Worm (Caenorhabditis elegans) whole organism, L3 larva: ENCODE measurements around the gene mans-2.

Experiments used
- R02D3.7 ChIP-seq: fragments of 150-350 bp; optimal IDR thresholded peaks from 2 replicates; lab custom pipeline; 2014; ENCODE audit warnings: missing biosample characterization, missing genetic modification characterization
- ZK546.5 ChIP-seq: sonication (generic microtip); optimal IDR thresholded peaks from 2 replicates; lab custom pipeline; 2017; ENCODE audit warnings: missing biosample characterization, missing genetic modification characterization
- aly-2 ChIP-seq: fragments of 150-350 bp; optimal IDR thresholded peaks from 2 replicates; lab custom pipeline; 2014; ENCODE audit warnings: missing biosample characterization, missing genetic modification characterization
- ama-1 ChIP-seq: fragments of 150-350 bp; optimal IDR thresholded peaks from 2 replicates; lab custom pipeline; 2018
- ceh-28 ChIP-seq: fragments of 150-350 bp; optimal IDR thresholded peaks from 2 replicates; lab custom pipeline; 2014; ENCODE audit warnings: missing biosample characterization, missing genetic modification reagents, missing genetic modification characterization
- ceh-82 ChIP-seq: fragments of 150-350 bp; optimal IDR thresholded peaks from 2 replicates; lab custom pipeline; 2014; ENCODE audit warnings: missing biosample characterization, missing genetic modification characterization
- ceh-9 ChIP-seq: sonication (generic microtip); optimal IDR thresholded peaks from 2 replicates; lab custom pipeline; 2018; ENCODE audit warnings: missing biosample characterization, missing genetic modification characterization
- egl-27 ChIP-seq: sonication (generic microtip); optimal IDR thresholded peaks from 4 replicates; lab custom pipeline; 2017; ENCODE audit warnings: missing biosample characterization, missing genetic modification reagents, missing genetic modification characterization
- egl-5 ChIP-seq: fragments of 150-350 bp; optimal IDR thresholded peaks from 2 replicates; lab custom pipeline; 2017; ENCODE audit warnings: missing biosample characterization, missing genetic modification reagents, missing genetic modification characterization, inconsistent platforms
- elt-1 ChIP-seq: fragments of 150-350 bp; optimal IDR thresholded peaks from 2 replicates; lab custom pipeline; 2014; ENCODE audit warnings: missing biosample characterization, missing genetic modification characterization
- elt-2 ChIP-seq: sonication (generic microtip); optimal IDR thresholded peaks from 2 replicates; lab custom pipeline; 2016; ENCODE audit warnings: missing genetic modification reagents, mild to moderate bottlenecking, missing genetic modification characterization, missing compliant biosample characterization
- eor-1 ChIP-seq, 2 experiments: fragments of 150-350 bp; optimal IDR thresholded peaks; 2 replicates each; lab custom pipeline; 2014 to 2018; ENCODE audit warnings: missing biosample characterization in 2 of 2, missing genetic modification characterization in 2 of 2
- fkh-10 ChIP-seq: sonication (generic microtip); optimal IDR thresholded peaks from 2 replicates; lab custom pipeline; 2017; ENCODE audit warnings: missing biosample characterization, missing genetic modification reagents, missing genetic modification characterization
- fkh-2 ChIP-seq: fragments of 150-350 bp; optimal IDR thresholded peaks from 2 replicates; lab custom pipeline; 2014; ENCODE audit warnings: missing biosample characterization, missing genetic modification reagents, missing genetic modification characterization
- fos-1 ChIP-seq: fragments of 150-350 bp; optimal IDR thresholded peaks from 2 replicates; lab custom pipeline; 2014; ENCODE audit warnings: missing biosample characterization, missing genetic modification characterization
- hmg-11 ChIP-seq: sonication (generic microtip); optimal IDR thresholded peaks from 2 replicates; lab custom pipeline; 2016; ENCODE audit warnings: missing genetic modification characterization, missing compliant biosample characterization
- jun-1 ChIP-seq: fragments of 150-350 bp; optimal IDR thresholded peaks from 2 replicates; lab custom pipeline; 2014; ENCODE audit warnings: missing biosample characterization, missing genetic modification reagents, missing genetic modification characterization
- lin-39 ChIP-seq: fragments of 150-350 bp; optimal IDR thresholded peaks from 2 replicates; lab custom pipeline; 2018; ENCODE audit warnings: missing biosample characterization, missing genetic modification reagents, missing genetic modification characterization
- lsy-12 ChIP-seq: sonication (generic microtip); optimal IDR thresholded peaks from 2 replicates; lab custom pipeline; 2016; ENCODE audit warnings: mild to moderate bottlenecking, missing genetic modification characterization, missing compliant biosample characterization
- mml-1 ChIP-seq: fragments of 150-350 bp; sonication (generic microtip); optimal IDR thresholded peaks from 3 replicates; lab custom pipeline; 2014; ENCODE audit warnings: missing biosample characterization, missing genetic modification characterization
- nfya-1 ChIP-seq: sonication (generic microtip); optimal IDR thresholded peaks from 2 replicates; lab custom pipeline; 2017; ENCODE audit warnings: missing genetic modification characterization, mild to moderate bottlenecking, missing compliant biosample characterization, antibody characterized with exemption, moderate library complexity; ENCODE audit not compliant: insufficient read depth
- nhr-12 ChIP-seq: fragments of 150-350 bp; optimal IDR thresholded peaks from 2 replicates; lab custom pipeline; 2014; ENCODE audit warnings: missing biosample characterization, missing genetic modification characterization
- nhr-23 ChIP-seq: fragments of 150-350 bp; optimal IDR thresholded peaks from 2 replicates; lab custom pipeline; 2014; ENCODE audit warnings: missing biosample characterization, missing genetic modification reagents, missing genetic modification characterization
- nhr-25 ChIP-seq: sonication (generic microtip); optimal IDR thresholded peaks from 2 replicates; lab custom pipeline; 2017; ENCODE audit warnings: missing biosample characterization, missing genetic modification characterization
- nhr-43 ChIP-seq: sonication (generic microtip); optimal IDR thresholded peaks from 2 replicates; lab custom pipeline; 2016; ENCODE audit warnings: mild to moderate bottlenecking, missing genetic modification characterization, missing compliant biosample characterization; ENCODE audit not compliant: poor library complexity, severe bottlenecking
- nhr-67 ChIP-seq: fragments of 150-350 bp; optimal IDR thresholded peaks from 2 replicates; lab custom pipeline; 2014; ENCODE audit warnings: missing biosample characterization, missing genetic modification characterization
- nhr-76 ChIP-seq: fragments of 150-350 bp; sonication (generic microtip); optimal IDR thresholded peaks from 5 replicates; lab custom pipeline; 2014; ENCODE audit warnings: missing biosample characterization, missing genetic modification characterization
- nhr-77 ChIP-seq: fragments of 150-350 bp; optimal IDR thresholded peaks from 2 replicates; lab custom pipeline; 2014; ENCODE audit warnings: missing biosample characterization, missing genetic modification characterization
- pha-4 ChIP-seq: fragments of 150-350 bp; optimal IDR thresholded peaks from 2 replicates; lab custom pipeline; 2014; ENCODE audit warnings: missing biosample characterization, missing genetic modification reagents, missing genetic modification characterization
- pqm-1 ChIP-seq: fragments of 150-350 bp; optimal IDR thresholded peaks from 2 replicates; lab custom pipeline; 2017; ENCODE audit warnings: missing biosample characterization, missing genetic modification characterization, inconsistent platforms
- sea-2 ChIP-seq: fragments of 150-350 bp; sonication (generic microtip); optimal IDR thresholded peaks from 4 replicates; lab custom pipeline; 2014; ENCODE audit warnings: missing biosample characterization, missing genetic modification reagents, missing genetic modification characterization
- skn-1 ChIP-seq: fragments of 150-350 bp; optimal IDR thresholded peaks from 2 replicates; lab custom pipeline; 2014; ENCODE audit warnings: missing biosample characterization, missing genetic modification characterization
- snpc-4 ChIP-seq: fragments of 150-350 bp; optimal IDR thresholded peaks from 2 replicates; lab custom pipeline; 2014; ENCODE audit warnings: missing biosample characterization, missing genetic modification characterization
- tbx-2 ChIP-seq: sonication (generic microtip); optimal IDR thresholded peaks from 2 replicates; lab custom pipeline; 2016; ENCODE audit warnings: mild to moderate bottlenecking, missing genetic modification characterization, missing compliant biosample characterization
- unc-39 ChIP-seq: sonication (generic microtip); optimal IDR thresholded peaks from 4 replicates; lab custom pipeline; 2017; ENCODE audit warnings: missing biosample characterization, missing genetic modification characterization
- unc-62 ChIP-seq: fragments of 150-350 bp; sonication (generic microtip); optimal IDR thresholded peaks from 4 replicates; lab custom pipeline; 2014; ENCODE audit warnings: missing biosample characterization, missing genetic modification reagents, missing genetic modification characterization
- ztf-4 ChIP-seq: fragments of 150-350 bp; optimal IDR thresholded peaks from 2 replicates; lab custom pipeline; 2014; ENCODE audit warnings: missing biosample characterization, missing genetic modification characterization

The mans-2 gene

DNA sequence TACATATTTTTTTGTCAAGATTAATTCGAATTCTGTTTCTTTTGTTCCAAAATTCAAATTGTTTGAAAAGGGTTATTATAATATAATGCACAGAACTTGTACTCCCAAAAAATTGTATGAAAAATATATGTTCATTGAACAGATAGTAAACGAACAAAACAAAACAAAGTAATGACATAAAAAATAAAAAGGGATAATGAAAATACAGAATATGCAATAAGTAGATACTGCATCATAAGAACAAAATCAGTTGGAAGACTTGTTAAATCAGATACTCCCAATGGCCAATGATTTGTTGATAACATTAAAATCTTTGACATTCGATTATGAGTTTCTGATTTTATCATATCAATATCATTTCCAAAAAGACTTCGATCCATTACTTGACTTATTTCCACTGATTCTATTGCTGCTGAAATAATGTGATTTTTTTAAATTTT, 19.2 kb upstream of the mans-2 start:
- TF ChIP-seq nhr-25 (tag; lab: Kevin White, UChicago): no peak
- peak; percentile 35 for TF ChIP-seq elt-2
- TF ChIP-seq aly-2 (tag; lab: Kevin White, UChicago): peak; percentile 77
- no peak for TF ChIP-seq skn-1 (tag; lab: Kevin White, UChicago)
- no peak for TF ChIP-seq eor-1 (tag; optimal IDR thresholded peaks at IDR 0.05; lab: Kevin White, UChicago)
- no peak for TF ChIP-seq ceh-82 (tag; lab: Kevin White, UChicago)
- peak; percentile 43 for TF ChIP-seq ceh-28 (tag; lab: Kevin White, UChicago)
- TF ChIP-seq nhr-23 (tag; lab: Kevin White, UChicago): no peak
- peak; percentile 4 for TF ChIP-seq jun-1 (tag; lab: Kevin White, UChicago)
- TF ChIP-seq fos-1: peak; percentile 1

DNA sequence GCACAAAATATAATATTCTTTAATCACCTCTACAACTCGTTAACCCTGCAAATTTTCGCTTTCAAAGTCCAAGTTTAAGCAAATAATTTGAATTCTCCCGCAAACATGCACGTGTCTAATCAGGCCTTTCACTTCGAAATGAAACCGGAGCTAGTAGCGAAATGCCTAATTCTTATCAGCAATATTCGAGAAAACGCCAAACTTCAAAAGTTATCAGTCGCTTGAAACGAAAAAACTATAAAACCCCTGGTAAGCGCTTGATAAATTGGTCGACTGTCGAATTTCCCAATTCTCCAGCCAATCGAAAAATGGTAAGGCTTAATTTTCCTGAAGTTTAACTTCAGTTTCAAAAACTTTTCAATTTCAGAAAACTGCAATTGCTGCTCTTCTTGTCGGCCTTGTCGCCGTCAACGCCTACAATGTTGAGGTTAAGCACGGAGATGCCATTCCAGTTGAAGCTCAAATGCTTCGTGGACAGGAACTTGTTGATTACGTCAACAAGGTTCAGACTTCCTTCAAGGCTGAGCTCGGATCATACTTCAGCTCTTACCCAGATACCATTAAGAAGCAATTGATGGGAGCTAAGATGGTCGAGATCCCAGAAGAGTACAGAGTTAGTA, 17.7 kb upstream of the mans-2 start, which contains the start of gene cpr-9:
cpr-9 (plus strand) TSS at position 188 of the 620 bp plus-strand sequence.
- TF ChIP-seq nhr-77 (tag; lab: Kevin White, UChicago) (no peak), egl-5 (tag; lab: Kevin White, UChicago) (no peak), ztf-4 (tag; lab: Kevin White, UChicago) (no peak), lsy-12 (tag; lab: Kevin White, UChicago) (no peak), ceh-9 (no peak), lin-39 (tag; lab: Kevin White, UChicago) (no peak), elt-2 (peak; percentile 93), fos-1 (no peak), fkh-2 (tag; lab: Kevin White, UChicago) (no peak), pqm-1 (peak; percentile 94), snpc-4 (no peak), unc-62 (GFP tag; lab: Kevin White, UChicago) (no peak), unc-39 (tag; lab: Kevin White, UChicago) (no peak), pha-4 (tag; lab: Kevin White, UChicago) (peak; percentile 54), mml-1 (tag; lab: Kevin White, UChicago) (no peak), fkh-10 (GFP tag; lab: Kevin White, UChicago) (no peak), nhr-43 (tag; lab: Kevin White, UChicago) (no peak), aly-2 (tag; lab: Kevin White, UChicago) (no peak), nhr-67 (tag; lab: Kevin White, UChicago) (no peak)

DNA sequence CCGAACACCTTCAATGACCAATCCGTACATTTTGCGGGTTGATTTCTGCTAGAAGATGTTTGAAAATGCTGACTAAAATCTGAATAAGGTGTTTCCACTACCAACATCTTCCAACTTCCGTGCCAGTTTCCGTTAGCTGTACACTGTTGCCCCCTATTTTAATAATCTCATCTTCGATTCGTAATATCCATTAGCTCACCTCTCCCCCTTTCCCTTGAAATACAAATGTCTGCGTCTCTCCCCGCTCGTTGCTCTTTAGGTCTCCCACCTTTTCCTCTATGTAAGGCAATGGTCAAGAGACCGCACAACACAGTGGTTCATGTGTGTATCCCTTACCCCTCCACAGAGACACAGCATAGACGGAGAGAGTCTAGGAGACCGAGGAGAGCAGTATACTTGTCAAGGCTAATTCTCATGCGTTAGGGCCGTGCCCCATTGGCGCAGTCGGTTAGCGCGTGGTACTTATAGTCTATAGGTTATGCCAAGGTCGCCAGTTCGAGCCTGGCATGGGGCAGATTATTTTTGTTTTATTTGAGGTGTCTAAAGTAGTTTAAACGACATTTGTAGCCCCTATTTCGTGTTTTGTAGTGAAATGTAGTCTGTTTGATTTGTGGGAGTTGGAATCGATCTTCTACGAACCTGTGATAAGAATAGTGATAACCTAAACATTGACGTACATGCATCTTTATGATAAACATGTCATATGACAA, 16.6 kb upstream of the mans-2 start, which contains the start of gene gcy-33:
gcy-33 (minus strand) TSS at position 51 of the 710 bp plus-strand sequence.
- TF ChIP-seq nhr-25 (tag; lab: Kevin White, UChicago) (peak; percentile 71), egl-5 (tag; lab: Kevin White, UChicago) (peak; percentile 75), nhr-76 (tag; lab: Kevin White, UChicago) (peak; percentile 6), lin-39 (tag; lab: Kevin White, UChicago) (peak; percentile 81), nhr-23 (tag; lab: Kevin White, UChicago) (peak; percentile 48), hmg-11 (tag; lab: Kevin White, UChicago) (peak; percentile 99), ztf-4 (tag; lab: Kevin White, UChicago) (peak; percentile 15), pqm-1 (peak; percentile 97), aly-2 (tag; lab: Kevin White, UChicago) (peak; percentile 16), tbx-2 (tag; lab: Kevin White, UChicago) (peak; percentile 78), R02D3.7 (tag; lab: Kevin White, UChicago) (peak; percentile 64), nhr-12 (tag; lab: Kevin White, UChicago) (no peak), snpc-4 (peak; percentile 30), nhr-67 (tag; lab: Kevin White, UChicago) (no peak), elt-2 (peak; percentile 94), ama-1 (no peak), fos-1 (peak; percentile 62), ZK546.5 (tag; lab: Kevin White, UChicago) (no peak), jun-1 (tag; lab: Kevin White, UChicago) (peak; percentile 65), lsy-12 (tag; lab: Kevin White, UChicago) (peak; percentile 84), nhr-43 (tag; lab: Kevin White, UChicago) (peak; percentile 91), sea-2 (GFP tag; lab: Kevin White, UChicago) (peak; percentile 60), elt-1 (tag; lab: Kevin White, UChicago) (no peak), ceh-9 (no peak), egl-27 (tag; lab: Kevin White, UChicago) (peak; percentile 80), nhr-77 (tag; lab: Kevin White, UChicago) (peak; percentile 36), nfya-1 (tag; lab: Kevin White, UChicago) (peak; percentile 78), pha-4 (tag; lab: Kevin White, UChicago) (peak; percentile 79), ceh-82 (tag; lab: Kevin White, UChicago) (peak; percentile 61), ceh-28 (tag; lab: Kevin White, UChicago) (peak; percentile 67)
- TF ChIP-seq, all 47 proteins: peak for 24
